Fruit fly (Drosophila melanogaster): ENCODE data around the gene CG6686.

The CG6686 gene

dm6 chr2L:12025505-12025904 is 37.7 kb upstream of the CG6686 start (continued):
- TF ChIP-seq CG10543 (GFP tag; optimal IDR thresholded peaks at IDR 0.05) (peak; percentile 44), CG12219 (GFP tag; optimal IDR thresholded peaks at IDR 0.05) (peak; percentile 3), CG5180 (GFP tag; optimal IDR thresholded peaks at IDR 0.05) (peak; percentile 90), sob (GFP tag; IDR thresholded peaks at IDR 0.05) (0 out of 2 replicates have a peak, but pooled peaks have one; percentile 31), CG3995 (GFP tag; optimal IDR thresholded peaks at IDR 0.05) (no peak), Mes4 (GFP tag; optimal IDR thresholded peaks at IDR 0.05) (no peak), CG13624 (GFP tag; optimal IDR thresholded peaks at IDR 0.05) (no peak), Fer3 (tag; optimal IDR thresholded peaks at IDR 0.05) (no peak), PHDP (tag; optimal IDR thresholded peaks at IDR 0.05) (peak; percentile 4), ind (GFP tag; optimal IDR thresholded peaks at IDR 0.05) (peak; percentile 0), wdn (GFP tag; IDR thresholded peaks at IDR 0.05) (no peak), dpn (GFP tag; optimal IDR thresholded peaks at IDR 0.05) (no peak), Drgx (GFP tag; IDR thresholded peaks at IDR 0.05) (peak; percentile 67), da (GFP tag; optimal IDR thresholded peaks at IDR 0.05) (no peak), Sox102F (GFP tag; optimal IDR thresholded peaks at IDR 0.05) (peak; percentile 7), sim (GFP tag; IDR thresholded peaks at IDR 0.05) (no peak), Poxn (GFP tag; IDR thresholded peaks at IDR 0.05) (no peak), CG1603 (tag; optimal IDR thresholded peaks at IDR 0.05) (peak; percentile 17), CG12071 (GFP tag; optimal IDR thresholded peaks at IDR 0.05) (peak; percentile 43), HmgZ (tag; optimal IDR thresholded peaks at IDR 0.05) (no peak), Ptx1 (GFP tag; IDR thresholded peaks at IDR 0.05) (0 out of 2 replicates have a peak, but pooled peaks have one; percentile 24), seq (GFP tag; IDR thresholded peaks at IDR 0.05) (0 out of 2 replicates have a peak, but pooled peaks have one; percentile 7), ab (GFP tag; optimal IDR thresholded peaks at IDR 0.05) (no peak), NFAT (GFP tag; IDR thresholded peaks at IDR 0.05) (no peak), chm (GFP tag; IDR thresholded peaks at IDR 0.05) (peak; percentile 33; the same call in 1 of the 2 replicates), CG11456 (GFP tag; IDR thresholded peaks at IDR 0.05) (0 out of 3 replicates have a peak, but pooled peaks have one; percentile 24), CG11504 (tag; optimal IDR thresholded peaks at IDR 0.05) (peak; percentile 54), CrebB (tag; optimal IDR thresholded peaks at IDR 0.05) (peak; percentile 3), Lhr (GFP tag; optimal IDR thresholded peaks at IDR 0.05) (no peak)

dm6 chr2L:12024104-12024503 is 36.3 kb upstream of the CG6686 start:
- no peak for TF ChIP-seq zf30C (GFP tag; optimal IDR thresholded peaks at IDR 0.05)
- no peak for TF ChIP-seq lmd (GFP tag; IDR thresholded peaks at IDR 0.05)
- no peak for TF ChIP-seq CG4424 (GFP tag; optimal IDR thresholded peaks at IDR 0.05)
- no peak for TF ChIP-seq gcm2 (GFP tag; optimal IDR thresholded peaks at IDR 0.05)
- no peak for TF ChIP-seq CG30403 (GFP tag; optimal IDR thresholded peaks at IDR 0.05)
- TF ChIP-seq gem (tag; optimal IDR thresholded peaks at IDR 0.05), result peak; percentile 82
- TF ChIP-seq al (GFP tag; IDR thresholded peaks at IDR 0.05), result no peak
- TF ChIP-seq Med (GFP tag), result peak; percentile 25
- peak; percentile 80 for TF ChIP-seq sd (tag; optimal IDR thresholded peaks at IDR 0.05)
- peak; percentile 3 for TF ChIP-seq CG5180 (GFP tag; optimal IDR thresholded peaks at IDR 0.05)
- TF ChIP-seq CG8388 (GFP tag; optimal IDR thresholded peaks at IDR 0.05), result no peak
- no peak for TF ChIP-seq CG14014 (GFP tag; IDR thresholded peaks at IDR 0.05)
- TF ChIP-seq CG13894 (tag; optimal IDR thresholded peaks at IDR 0.05), result peak; percentile 32
- peak; percentile 85 for TF ChIP-seq CG8281 (tag; optimal IDR thresholded peaks at IDR 0.05)
- no peak for TF ChIP-seq CG2199 (GFP tag; IDR thresholded peaks at IDR 0.05)
- TF ChIP-seq Ada2b (GFP tag; IDR thresholded peaks at IDR 0.05), result no peak

Measured in whole organism, embryonic.